Worm (Caenorhabditis elegans) whole organism, L4 larva: ENCODE results near the gene col-128.

Experiments
- F49E8.2 ChIP-seq: sonication (generic microtip); optimal IDR thresholded peaks from 2 replicates; lab custom pipeline; 2016; ENCODE audit warnings: missing compliant biosample characterization, mild to moderate bottlenecking, missing genetic modification characterization, borderline replicate concordance
- R02D3.7 ChIP-seq: fragments of 150-350 bp; sonication (generic microtip); optimal IDR thresholded peaks from 3 replicates; lab custom pipeline; 2014; ENCODE audit warnings: missing biosample characterization, missing genetic modification characterization
- Y105C5A.15 ChIP-seq: fragments of 200-800 bp; sonication (Bioruptor generic); IDR thresholded peaks from 2 replicates; pipeline ENCODE4 v1.3.6; 2022; ENCODE audit warnings: missing genetic modification characterization, missing compliant biosample characterization
- aha-1 ChIP-seq: fragments of 150-350 bp; peaks from one replicate; lab custom pipeline; 2014; ENCODE audit warnings: missing biosample characterization, missing genetic modification characterization
- ceh-82 ChIP-seq: sonication (generic microtip); optimal IDR thresholded peaks from 2 replicates; lab custom pipeline; 2017; ENCODE audit warnings: missing biosample characterization, missing genetic modification characterization
- ces-1 ChIP-seq: fragments of 150-350 bp; sonication (generic microtip); optimal IDR thresholded peaks from 4 replicates; lab custom pipeline; 2014; ENCODE audit warnings: missing biosample characterization, missing genetic modification reagents, missing genetic modification characterization
- ctbp-1 ChIP-seq: fragments of 200-800 bp; sonication (Bioruptor generic); IDR thresholded peaks from 2 replicates; pipeline ENCODE4 v1.3.6; 2022; ENCODE audit warnings: missing genetic modification reagents, missing genetic modification characterization, missing compliant biosample characterization
- dve-1 ChIP-seq: sonication (generic microtip); optimal IDR thresholded peaks from 2 replicates; lab custom pipeline; 2017; ENCODE audit warnings: antibody characterized with exemption, mild to moderate bottlenecking, missing genetic modification characterization, missing compliant biosample characterization; ENCODE audit not compliant: insufficient read depth
- egl-43 ChIP-seq: fragments of 200-800 bp; sonication (Bioruptor generic); IDR thresholded peaks from 2 replicates; pipeline ENCODE4 v1.3.6; 2022; ENCODE audit warnings: missing genetic modification reagents, missing genetic modification characterization, missing compliant biosample characterization
- hif-1 ChIP-seq, 2 experiments: sonication (generic microtip); optimal IDR thresholded peaks; 2 replicates each; lab custom pipeline; 2016 to 2017; ENCODE audit warnings: missing compliant biosample characterization in 2 of 2, missing genetic modification characterization in 2 of 2, missing genetic modification reagents in 2 of 2, missing genotype in 2 of 2, mild to moderate bottlenecking in 1 of 2
- hlh-30 ChIP-seq: sonication (generic microtip); optimal IDR thresholded peaks from 2 replicates; lab custom pipeline; 2017; ENCODE audit warnings: antibody characterized with exemption, mild to moderate bottlenecking, missing genetic modification characterization, missing compliant biosample characterization; ENCODE audit not compliant: insufficient read depth
- lin-13 ChIP-seq: fragments of 150-350 bp; optimal IDR thresholded peaks from 2 replicates; lab custom pipeline; 2014; ENCODE audit warnings: missing biosample characterization, missing genetic modification reagents, missing genetic modification characterization
- lin-15B ChIP-seq: fragments of 150-350 bp; sonication (generic microtip); optimal IDR thresholded peaks from 3 replicates; lab custom pipeline; 2014; ENCODE audit warnings: missing biosample characterization, missing genetic modification characterization
- lin-29 ChIP-seq: fragments of 200-800 bp; sonication (Bioruptor generic); IDR thresholded peaks from 2 replicates; pipeline ENCODE4 v1.3.6; 2022; ENCODE audit warnings: missing genetic modification reagents, missing genetic modification characterization, missing compliant biosample characterization
- lin-38 ChIP-seq: fragments of 200-800 bp; sonication (Bioruptor generic); IDR thresholded peaks from 2 replicates; pipeline ENCODE4 v1.3.6; 2022; ENCODE audit warnings: missing genetic modification reagents, missing genetic modification characterization, missing compliant biosample characterization
- mdl-1 ChIP-seq, 2 experiments: fragments of 150-350 bp in 1 of 2; sonication (generic microtip) in 1 of 2; optimal IDR thresholded peaks; 2 replicates each; lab custom pipeline; 2014 to 2017; ENCODE audit warnings: missing biosample characterization in 2 of 2, missing genetic modification characterization in 2 of 2
- mdt-29 ChIP-seq: fragments of 200-800 bp; sonication (Bioruptor generic); IDR thresholded peaks from 2 replicates; pipeline ENCODE4 v1.3.6; 2022; ENCODE audit warnings: missing genetic modification reagents, missing genetic modification characterization, missing compliant biosample characterization
- mep-1 ChIP-seq: fragments of 150-350 bp; sonication (generic microtip); optimal IDR thresholded peaks from 3 replicates; lab custom pipeline; 2014; ENCODE audit warnings: missing biosample characterization, missing genetic modification characterization
- mes-2 ChIP-seq: sonication (generic microtip); optimal IDR thresholded peaks from 2 replicates; lab custom pipeline; 2016; ENCODE audit warnings: missing genotype, mild to moderate bottlenecking, missing genetic modification characterization, missing compliant biosample characterization; ENCODE audit not compliant: poor library complexity, severe bottlenecking
- mxl-3 ChIP-seq: fragments of 200-800 bp; sonication (Bioruptor generic); optimal IDR thresholded peaks from 2 replicates; lab custom pipeline; 2018; ENCODE audit warnings: mild to moderate bottlenecking, missing genetic modification characterization, missing compliant biosample characterization
- nhr-102 ChIP-seq: sonication (generic microtip); optimal IDR thresholded peaks from 2 replicates; lab custom pipeline; 2016; ENCODE audit warnings: mild to moderate bottlenecking, missing genetic modification characterization, moderate library complexity, missing compliant biosample characterization
- php-3 ChIP-seq: fragments of 200-800 bp; sonication (Bioruptor generic); IDR thresholded peaks from 2 replicates; pipeline ENCODE4 v1.3.6; 2022; ENCODE audit warnings: missing genetic modification reagents, missing genetic modification characterization, missing compliant biosample characterization
- pqm-1 ChIP-seq: sonication (generic microtip); optimal IDR thresholded peaks from 2 replicates; lab custom pipeline; 2017; ENCODE audit warnings: missing biosample characterization, missing genetic modification characterization
- saeg-2 ChIP-seq: fragments of 200-800 bp; sonication (Bioruptor generic); IDR thresholded peaks from 2 replicates; pipeline ENCODE4 v1.3.6; 2022; ENCODE audit warnings: missing genetic modification reagents, missing genetic modification characterization, missing compliant biosample characterization
- sdz-12 ChIP-seq: fragments of 200-800 bp; sonication (Bioruptor generic); optimal IDR thresholded peaks from 2 replicates; lab custom pipeline; 2018; ENCODE audit warnings: mild to moderate bottlenecking, missing genetic modification characterization, missing compliant biosample characterization
- set-16 ChIP-seq: fragments of 200-800 bp; sonication (Bioruptor generic); IDR thresholded peaks from 2 replicates; pipeline ENCODE4 v1.3.6; 2022; ENCODE audit warnings: missing genetic modification reagents, missing genetic modification characterization, missing compliant biosample characterization
- skn-1 ChIP-seq: fragments of 150-350 bp; optimal IDR thresholded peaks from 2 replicates; lab custom pipeline; 2014; ENCODE audit warnings: missing biosample characterization, missing genetic modification characterization
- snpc-1.2 ChIP-seq: fragments of 200-800 bp; sonication (Bioruptor generic); IDR thresholded peaks from 2 replicates; pipeline ENCODE4 v1.3.6; 2022; ENCODE audit warnings: missing genetic modification reagents, missing genetic modification characterization, missing compliant biosample characterization
- snpc-4 ChIP-seq: fragments of 150-350 bp; optimal IDR thresholded peaks from 2 replicates; lab custom pipeline; 2014; ENCODE audit warnings: missing biosample characterization, missing genetic modification characterization
- spr-1 ChIP-seq: sonication (generic microtip); optimal IDR thresholded peaks from 2 replicates; lab custom pipeline; 2016; ENCODE audit warnings: mild to moderate bottlenecking, missing genetic modification characterization, missing compliant biosample characterization
- spr-3 ChIP-seq: fragments of 200-800 bp; sonication (Bioruptor generic); optimal IDR thresholded peaks from 2 replicates; lab custom pipeline; 2018; ENCODE audit warnings: mild to moderate bottlenecking, missing genetic modification characterization, missing compliant biosample characterization
- tag-97 ChIP-seq: fragments of 200-800 bp; sonication (Bioruptor generic); IDR thresholded peaks from 2 replicates; pipeline ENCODE4 v1.3.6; 2022; ENCODE audit warnings: missing genetic modification characterization, missing compliant biosample characterization
- tra-1 ChIP-seq: fragments of 200-800 bp; sonication (Bioruptor generic); IDR thresholded peaks from 2 replicates; pipeline ENCODE4 v1.3.6; 2022; ENCODE audit warnings: missing genetic modification reagents, missing genetic modification characterization, missing compliant biosample characterization
- unc-62 ChIP-seq, 3 experiments: fragments of 150-350 bp in 1 of 3; sonication (generic microtip); optimal IDR thresholded peaks in 2 of 3; peaks in 1 of 3; 1 replicate in 1 of 3; 2 replicates in 2 of 3; lab custom pipeline; 2014 to 2017; ENCODE audit warnings: missing biosample characterization in 3 of 3, missing genetic modification characterization in 3 of 3, missing genetic modification reagents in 3 of 3, missing genotype in 1 of 3

col-128 gene

ce11 chrIV:11572524-11572923, 20.8 kb upstream of the col-128 start:
- TF ChIP-seq skn-1 (tag; lab: Kevin White, UChicago), result no peak
- peak; percentile 17 for TF ChIP-seq mxl-3 (GFP tag; lab: Kevin White, UChicago)
- TF ChIP-seq, all 104 proteins: peak for 1

ce11 chrIV:11571374-11571839, 19.6 kb upstream of the col-128 start:
- TF ChIP-seq snpc-4 (tag; lab: Kevin White, UChicago) (no peak), mdl-1 (tag; optimal IDR thresholded peaks at IDR 0.05; lab: Kevin White, UChicago) (no peak), R02D3.7 (tag; lab: Kevin White, UChicago) (no peak), hlh-30 (tag; lab: Kevin White, UChicago) (peak; percentile 2), unc-62 (GFP tag; optimal IDR thresholded peaks at IDR 0.05 in 1 of 2; lab: Kevin White, UChicago) (peak in 1 of 2 experiments; percentile 97), unc-62 (tag; optimal IDR thresholded peaks at IDR 0.05; lab: Kevin White, UChicago) (no peak), snpc-1.2 (GFP tag; lab: Robert Waterston, UW) (no peak), ces-1 (no peak), saeg-2 (GFP tag; lab: Robert Waterston, UW) (no peak), lin-38 (GFP tag; lab: Robert Waterston, UW) (no peak), mep-1 (tag; lab: Kevin White, UChicago) (peak; percentile 22), php-3 (no peak), lin-15B (tag; lab: Kevin White, UChicago) (no peak), lin-29 (no peak), ceh-82 (tag; lab: Kevin White, UChicago) (no peak), pqm-1 (tag; lab: Kevin White, UChicago) (no peak), nhr-102 (tag; lab: Kevin White, UChicago) (no peak), aha-1 (tag; lab: Kevin White, UChicago) (peak; percentile 88), mes-2 (tag; lab: Kevin White, UChicago) (peak; percentile 18), sdz-12 (GFP tag; lab: Kevin White, UChicago) (no peak), mxl-3 (GFP tag; lab: Kevin White, UChicago) (no peak), egl-43 (GFP tag; lab: Robert Waterston, UW) (0 out of 2 replicates have a peak, but pooled peaks have one; percentile 23), set-16 (GFP tag; lab: Robert Waterston, UW) (no peak)
- TF ChIP-seq, all 104 proteins: peak for 6

ce11 chrIV:11570200-11570599, 18.4 kb upstream of the col-128 start, which contains the start of gene srgp-1:
Gene srgp-1, plus strand, starts transcription at chrIV:11570500.
- TF ChIP-seq dve-1 (tag; lab: Kevin White, UChicago) (no peak), spr-3 (GFP tag; lab: Kevin White, UChicago) (no peak), mdt-29 (GFP tag; lab: Robert Waterston, UW) (no peak), Y105C5A.15 (GFP tag; lab: Robert Waterston, UW) (no peak), unc-62 (GFP tag; optimal IDR thresholded peaks at IDR 0.05 in 1 of 2; lab: Kevin White, UChicago) (no peak), unc-62 (tag; optimal IDR thresholded peaks at IDR 0.05; lab: Kevin White, UChicago) (no peak), F49E8.2 (tag; lab: Kevin White, UChicago) (no peak), ctbp-1 (GFP tag; lab: Robert Waterston, UW) (no peak), tag-97 (GFP tag; lab: Robert Waterston, UW) (no peak), sdz-12 (GFP tag; lab: Kevin White, UChicago) (no peak), lin-15B (tag; lab: Kevin White, UChicago) (no peak), lin-13 (no peak), lin-38 (GFP tag; lab: Robert Waterston, UW) (no peak), hif-1 (tag; optimal IDR thresholded peaks at IDR 0.05; lab: Kevin White, UChicago) (no peak), spr-1 (no peak)

ce11 chrIV:11569795-11570194, 18.0 kb upstream of the col-128 start:
- no peak for TF ChIP-seq tra-1
- peak; percentile 3 for TF ChIP-seq aha-1 (tag; lab: Kevin White, UChicago)
